Worm (Caenorhabditis elegans): ENCODE measurements around the gene sru-48.

- TF ChIP-seq cog-1 (tag; optimal IDR thresholded peaks at IDR 0.05) (no peak), med-1 (GFP tag; optimal IDR thresholded peaks at IDR 0.05; ENCODE audit: insufficient read depth) (no peak), tab-1 (GFP tag; IDR thresholded peaks at IDR 0.05) (no peak), ztf-29 (GFP tag; IDR thresholded peaks at IDR 0.05) (no peak), T22C8.4 (GFP tag; IDR thresholded peaks at IDR 0.05) (no peak), flt-1 (GFP tag; IDR thresholded peaks at IDR 0.05) (0 out of 2 replicates have a peak, but pooled peaks have one; percentile 30), ztf-23 (GFP tag; IDR thresholded peaks at IDR 0.05) (no peak), ref-1 (GFP tag; conservative IDR thresholded peaks at IDR 0.05) (no peak)
Measured at ce11 chrX:5207819-5208218, 27.8 kb downstream of the sru-48 start.

Measured in whole organism, midembryonic.